Worm (Caenorhabditis elegans) whole organism, L3 larva: ENCODE results near the gene C28H8.8.

Source experiments
- aly-2 ChIP-seq: fragments of 150-350 bp; optimal IDR thresholded peaks from 2 replicates; lab custom pipeline; 2014; ENCODE audit warnings: missing biosample characterization, missing genetic modification characterization
- fos-1 ChIP-seq: fragments of 150-350 bp; optimal IDR thresholded peaks from 2 replicates; lab custom pipeline; 2014; ENCODE audit warnings: missing biosample characterization, missing genetic modification characterization
- mdl-1 ChIP-seq: fragments of 150-350 bp; optimal IDR thresholded peaks from 2 replicates; lab custom pipeline; 2014; ENCODE audit warnings: missing biosample characterization, missing genetic modification characterization
- mml-1 ChIP-seq: fragments of 150-350 bp; sonication (generic microtip); optimal IDR thresholded peaks from 3 replicates; lab custom pipeline; 2014; ENCODE audit warnings: missing biosample characterization, missing genetic modification characterization
- nhr-11 ChIP-seq: fragments of 150-350 bp; optimal IDR thresholded peaks from 2 replicates; lab custom pipeline; 2014; ENCODE audit warnings: missing biosample characterization, missing genetic modification characterization
- nhr-12 ChIP-seq: fragments of 150-350 bp; optimal IDR thresholded peaks from 2 replicates; lab custom pipeline; 2014; ENCODE audit warnings: missing biosample characterization, missing genetic modification characterization
- nhr-77 ChIP-seq: fragments of 150-350 bp; optimal IDR thresholded peaks from 2 replicates; lab custom pipeline; 2014; ENCODE audit warnings: missing biosample characterization, missing genetic modification characterization
- sea-2 ChIP-seq: fragments of 150-350 bp; sonication (generic microtip); optimal IDR thresholded peaks from 4 replicates; lab custom pipeline; 2014; ENCODE audit warnings: missing biosample characterization, missing genetic modification reagents, missing genetic modification characterization
- unc-39 ChIP-seq: sonication (generic microtip); optimal IDR thresholded peaks from 4 replicates; lab custom pipeline; 2017; ENCODE audit warnings: missing biosample characterization, missing genetic modification characterization
- ztf-11 ChIP-seq: fragments of 150-350 bp; optimal IDR thresholded peaks from 2 replicates; lab custom pipeline; 2014; ENCODE audit warnings: missing biosample characterization, missing genetic modification characterization

DNA sequence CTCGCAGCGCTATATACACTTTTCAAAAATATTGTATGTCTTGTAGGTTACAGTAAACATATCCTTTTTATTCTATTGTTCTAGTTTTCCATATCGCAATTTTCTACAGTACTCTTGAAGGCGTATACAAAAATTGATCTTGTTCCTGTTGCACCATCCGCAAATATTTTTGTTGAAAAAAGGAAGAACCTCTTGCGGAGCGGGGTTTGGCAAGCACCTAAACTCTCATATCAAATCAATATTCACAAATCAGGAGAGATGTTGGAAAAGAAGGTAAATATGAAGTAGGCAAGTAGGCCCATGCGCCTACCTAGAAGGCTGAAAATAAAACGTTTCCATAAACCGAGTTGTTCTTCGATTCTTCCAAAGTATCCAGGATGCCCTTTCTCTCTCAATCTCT lies 4.6 kb downstream of the C28H8.8 start, which contains the start of gene C28H8.5:
- TF ChIP-seq sea-2 (GFP tag; lab: Kevin White, UChicago), result no peak
- no peak for TF ChIP-seq unc-39
- TF ChIP-seq nhr-77, result no peak
- TF ChIP-seq mml-1, result no peak
- no peak for TF ChIP-seq nhr-12 (tag; lab: Kevin White, UChicago)
- TF ChIP-seq nhr-11, result no peak
- TF ChIP-seq aly-2 (tag; lab: Kevin White, UChicago), result no peak
- TF ChIP-seq fos-1 (tag; lab: Kevin White, UChicago), result no peak
- no peak for TF ChIP-seq mdl-1 (tag; lab: Kevin White, UChicago)
- TF ChIP-seq ztf-11 (tag; lab: Kevin White, UChicago), result no peak
